Fruit fly (Drosophila melanogaster) S2 (cell line): ENCODE measurements around the gene CG4770.

Source experiments
- CG8478 ChIP-seq: fragments of >200 bp; optimal IDR thresholded peaks from 2 replicates; lab custom pipeline; 2018
- CTCF ChIP-seq, 2 experiments: fragments of >200 bp; optimal IDR thresholded peaks; 2 replicates each; lab custom pipeline; 2018

dm6 chr3R:19909541-19910182 is 8.6 kb upstream of the CG4770 start:
- TF ChIP-seq CG8478 (lab: Kevin White, UChicago) (no peak), CTCF (optimal IDR thresholded peaks at IDR 0.05; lab: Kevin White, UChicago) (no peak)
